Worm (Caenorhabditis elegans) whole organism, L1 larva: Measurements from ENCODE around the gene F54F7.14.

Experiments
- ceh-82 ChIP-seq, 3 experiments: fragments of 150-350 bp in 1 of 3; sonication (generic microtip) in 2 of 3; optimal IDR thresholded peaks; 2 replicates each; lab custom pipeline; 2014 to 2017; ENCODE audit warnings: missing biosample characterization in 3 of 3, missing genetic modification characterization in 3 of 3
- dpl-1 ChIP-seq, 3 experiments: fragments of 150-350 bp in 2 of 3; sonication (generic microtip) in 1 of 3; optimal IDR thresholded peaks; 2 replicates each; lab custom pipeline; 2014 to 2017; ENCODE audit warnings: missing biosample characterization in 3 of 3, missing genetic modification characterization in 3 of 3, missing genetic modification reagents in 3 of 3
- unc-62 ChIP-seq: fragments of 150-350 bp; optimal IDR thresholded peaks from 2 replicates; lab custom pipeline; 2014; ENCODE audit warnings: missing biosample characterization, missing genetic modification reagents, missing genetic modification characterization

ce11 chrX:11879871-11880270, 29.2 kb downstream of the F54F7.14 start, which contains the start of the genes Y62H9A.3 and Y62H9A.4:
- TF ChIP-seq dpl-1 (GFP tag; optimal IDR thresholded peaks at IDR 0.05; lab: Kevin White, UChicago) (no peak), ceh-82 (tag; optimal IDR thresholded peaks at IDR 0.05; lab: Kevin White, UChicago) (no peak), unc-62 (GFP tag; lab: Kevin White, UChicago) (no peak)
